Fruit fly (Drosophila melanogaster) ovary, adult (tissue): Measurements from ENCODE around the gene PGRP-LE.
"Not testable (repeated sequence)": the region's sequence is repeated elsewhere in the genome, so short reads cannot be mapped to it uniquely, and the experiment has no call there.

Source experiments
- CG17801 ChIP-seq: fragments of 200-800 bp; optimal IDR thresholded peaks from 2 replicates; lab custom pipeline; 2019; ENCODE audit warnings: missing biosample characterization, mild to moderate bottlenecking, missing genetic modification characterization, moderate library complexity; ENCODE audit not compliant: partially characterized antibody

The PGRP-LE gene

dm6 chrX:15816127-15816526 lies 12.4 kb upstream of the PGRP-LE start:
- TF ChIP-seq CG17801 (GFP tag; lab: Kevin White, UChicago): no peak

dm6 chrX:15814485-15814884 lies 10.8 kb upstream of the PGRP-LE start:
- TF ChIP-seq CG17801 (GFP tag; lab: Kevin White, UChicago): no peak

dm6 chrX:15813224-15813623 lies 9.5 kb upstream of the PGRP-LE start:
- TF ChIP-seq CG17801 (GFP tag; lab: Kevin White, UChicago): no peak

dm6 chrX:15812615-15812995 lies 8.9 kb upstream of the PGRP-LE start:
- no peak for TF ChIP-seq CG17801 (GFP tag; lab: Kevin White, UChicago)

dm6 chrX:15811666-15812614 lies 8.3 kb upstream of the PGRP-LE start:
- TF ChIP-seq CG17801 (GFP tag; lab: Kevin White, UChicago): peak; percentile 84

- TF ChIP-seq CG17801 (GFP tag; lab: Kevin White, UChicago): no peak
Measured at dm6 chrX:15809255-15809654, 5.6 kb upstream of the PGRP-LE start, which contains the start of gene CG8509. Gene CG8509, plus strand, starts transcription at chrX:15809555.

dm6 chrX:15807915-15808314 lies 4.2 kb upstream of the PGRP-LE start:
- TF ChIP-seq CG17801 (GFP tag; lab: Kevin White, UChicago): no peak

dm6 chrX:15805523-15805922 lies 1.8 kb upstream of the PGRP-LE start:
- no peak for TF ChIP-seq CG17801 (GFP tag; lab: Kevin White, UChicago)

- TF ChIP-seq CG17801 (GFP tag; lab: Kevin White, UChicago): no peak
Measured at dm6 chrX:15804790-15805189, 1.1 kb upstream of the PGRP-LE start.

dm6 chrX:15802880-15803650 lies 615 bp downstream of the PGRP-LE start:
- peak; percentile 6 for TF ChIP-seq CG17801 (GFP tag; lab: Kevin White, UChicago)

dm6 chrX:15799085-15799557 lies 4.6 kb downstream of the PGRP-LE start, which contains the start of the genes sordd2 and CG15602:
Gene sordd2, minus strand, starts transcription at chrX:15799162.
Gene CG15602, plus strand, starts transcription at chrX:15799426.
- TF ChIP-seq CG17801 (GFP tag; lab: Kevin White, UChicago): not testable (repeated sequence)

- TF ChIP-seq CG17801 (GFP tag; lab: Kevin White, UChicago): not testable (repeated sequence)
Measured at dm6 chrX:15795951-15796443, 7.7 kb downstream of the PGRP-LE start, which contains the start of gene sordd1. Gene sordd1, minus strand, starts transcription at chrX:15796028.

- peak; percentile 28 for TF ChIP-seq CG17801 (GFP tag; lab: Kevin White, UChicago)
Measured at dm6 chrX:15788235-15789187, 15.2 kb downstream of the PGRP-LE start, which contains the start of gene Rhp. Gene Rhp, plus strand, starts transcription at chrX:15788897.

dm6 chrX:15786242-15786641 lies 17.4 kb downstream of the PGRP-LE start:
- no peak for TF ChIP-seq CG17801 (GFP tag; lab: Kevin White, UChicago)
